Worm (Caenorhabditis elegans): Measurements from ENCODE around the gene thoc-1.

DNA sequence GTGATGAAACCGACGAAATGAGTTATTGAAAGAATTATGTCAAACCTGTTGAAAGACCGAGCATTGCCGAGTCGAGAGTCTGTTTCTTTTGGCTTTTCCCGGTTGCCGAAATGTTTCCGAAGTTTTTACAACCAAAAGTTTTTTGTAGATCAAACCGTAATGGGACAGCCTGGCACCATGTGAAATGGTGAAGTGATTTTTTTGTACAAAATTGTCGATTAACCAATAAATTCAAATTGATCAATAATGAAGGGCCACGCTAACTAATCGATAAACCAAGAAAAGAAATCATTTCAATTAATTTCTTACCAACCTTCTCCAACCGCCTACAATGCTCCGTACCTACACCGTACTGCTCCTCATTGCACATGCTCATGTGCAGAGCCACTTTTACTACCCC lies 10.4 kb upstream of the thoc-1 start, which contains the start of gene T02H6.3:
- TF ChIP-seq ref-1 (GFP tag; conservative IDR thresholded peaks at IDR 0.05) (no peak), T22C8.4 (GFP tag; IDR thresholded peaks at IDR 0.05) (no peak), ztf-29 (GFP tag; IDR thresholded peaks at IDR 0.05) (no peak), med-1 (GFP tag; optimal IDR thresholded peaks at IDR 0.05; ENCODE audit: insufficient read depth) (no peak), flt-1 (GFP tag; IDR thresholded peaks at IDR 0.05) (no peak), tab-1 (GFP tag; IDR thresholded peaks at IDR 0.05) (no peak), cog-1 (tag; optimal IDR thresholded peaks at IDR 0.05) (no peak)
